Fruit fly (Drosophila melanogaster): Measurements from ENCODE around the gene GCC88.

dm6 chr3R:11245803-11246202 is 15.4 kb upstream of the GCC88 start:
- TF ChIP-seq CG8478 (optimal IDR thresholded peaks at IDR 0.05) (no peak), CTCF (optimal IDR thresholded peaks at IDR 0.05) (no peak)

Data from S2 (cell line).